Worm (Caenorhabditis elegans) whole organism, early embryonic: ENCODE data around the gene ucr-1.
A peak's percentile ranks its signal among the peaks of the same experiment; 100 is the strongest.

ENCODE experiments used
- B0310.2 ChIP-seq: sonication (generic microtip); optimal IDR thresholded peaks from 2 replicates; lab custom pipeline; 2016; ENCODE audit warnings: mild to moderate bottlenecking, missing genetic modification characterization, missing compliant biosample characterization
- F13C5.2 ChIP-seq: sonication (generic microtip); optimal IDR thresholded peaks from 2 replicates; lab custom pipeline; 2017; ENCODE audit warnings: mild to moderate bottlenecking, missing genetic modification characterization, inconsistent platforms, missing compliant biosample characterization
- aly-1 ChIP-seq: sonication (generic microtip); optimal IDR thresholded peaks from 2 replicates; lab custom pipeline; 2016; ENCODE audit warnings: missing genetic modification characterization, missing compliant biosample characterization
- ama-1 ChIP-seq: fragments of 150-350 bp; optimal IDR thresholded peaks from 2 replicates; lab custom pipeline; 2014
- ceh-13 ChIP-seq: fragments of 200-800 bp; sonication (Bioruptor generic); optimal IDR thresholded peaks from 2 replicates; lab custom pipeline; 2018; ENCODE audit warnings: mild to moderate bottlenecking, missing genetic modification characterization, missing compliant biosample characterization
- ceh-36 ChIP-seq: sonication (generic microtip); optimal IDR thresholded peaks from 2 replicates; lab custom pipeline; 2016; ENCODE audit warnings: missing genetic modification characterization, inconsistent platforms, missing compliant biosample characterization
- ets-7 ChIP-seq: sonication (generic microtip); optimal IDR thresholded peaks from 2 replicates; lab custom pipeline; 2016; ENCODE audit warnings: missing genotype, missing genetic modification characterization, missing compliant biosample characterization
- flt-1 ChIP-seq: fragments of 200-800 bp; sonication (Bioruptor generic); IDR thresholded peaks from 2 replicates; pipeline ENCODE4 v1.3.6; 2022; ENCODE audit warnings: missing genetic modification characterization, missing compliant biosample characterization
- hmbx-1 ChIP-seq: sonication (generic microtip); optimal IDR thresholded peaks from 2 replicates; lab custom pipeline; 2016; ENCODE audit warnings: mild to moderate bottlenecking, missing genetic modification characterization, missing compliant biosample characterization
- hmg-4 ChIP-seq: fragments of 200-800 bp; sonication (Bioruptor generic); optimal IDR thresholded peaks from 2 replicates; lab custom pipeline; 2018; ENCODE audit warnings: mild to moderate bottlenecking, missing genetic modification characterization, missing compliant biosample characterization
- hnd-1 ChIP-seq: sonication (generic microtip); optimal IDR thresholded peaks from 2 replicates; lab custom pipeline; 2016; ENCODE audit warnings: missing genetic modification characterization, missing compliant biosample characterization
- pes-1 ChIP-seq: fragments of 200-800 bp; sonication (Bioruptor generic); IDR thresholded peaks from 2 replicates; pipeline ENCODE4 v1.3.6; 2022; ENCODE audit warnings: missing genetic modification reagents, missing genetic modification characterization, missing compliant biosample characterization
- scrt-1 ChIP-seq: fragments of 200-800 bp; sonication (Bioruptor generic); IDR thresholded peaks from 2 replicates; pipeline ENCODE4 v1.3.6; 2022; ENCODE audit warnings: missing genetic modification characterization, missing compliant biosample characterization
- sea-1 ChIP-seq: fragments of 200-800 bp; sonication (Bioruptor generic); conservative IDR thresholded peaks from 2 replicates; pipeline ENCODE4 v1.3.6; 2022; ENCODE audit warnings: missing genetic modification characterization, missing compliant biosample characterization
- tbx-11 ChIP-seq: fragments of 200-800 bp; sonication (Bioruptor generic); IDR thresholded peaks from 2 replicates; pipeline ENCODE4 v1.3.6; 2022; ENCODE audit warnings: missing genetic modification characterization, missing compliant biosample characterization
- tbx-37 ChIP-seq: fragments of 200-800 bp; sonication (Bioruptor generic); conservative IDR thresholded peaks from 2 replicates; pipeline ENCODE4 v1.3.6; 2022; ENCODE audit warnings: missing genetic modification reagents, missing genetic modification characterization, missing compliant biosample characterization
- tra-4 ChIP-seq: sonication (generic microtip); optimal IDR thresholded peaks from 2 replicates; lab custom pipeline; 2017; ENCODE audit warnings: missing genetic modification characterization, missing compliant biosample characterization

ucr-1 gene

DNA sequence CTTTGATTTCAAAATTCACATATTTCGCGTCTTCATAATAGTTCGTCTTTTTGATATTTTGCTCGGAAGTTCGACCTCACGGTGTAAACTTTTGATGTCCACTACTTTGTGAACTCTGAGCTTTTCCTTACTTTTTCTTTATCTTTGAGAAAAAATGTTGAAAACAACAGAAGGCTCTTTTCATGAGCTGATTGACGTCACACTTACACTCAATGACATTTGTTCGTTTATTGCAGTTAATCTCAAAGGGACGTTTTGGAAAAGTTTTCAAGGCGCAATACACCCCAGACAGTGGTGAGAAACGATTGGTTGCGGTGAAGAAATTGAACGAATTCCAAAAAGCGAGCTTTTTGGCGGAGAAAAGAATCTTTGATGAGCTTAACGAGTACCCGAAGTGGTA lies 37.3 kb downstream of the ucr-1 start:
- no peak for TF ChIP-seq pes-1 (GFP tag; lab: Robert Waterston, UW)
- TF ChIP-seq hnd-1 = no peak
- TF ChIP-seq flt-1 = no peak
- TF ChIP-seq aly-1 = no peak
- no peak for TF ChIP-seq hmg-4
- TF ChIP-seq hmbx-1 (tag; lab: Kevin White, UChicago) = no peak
- TF ChIP-seq F13C5.2 (tag; lab: Kevin White, UChicago) = no peak

DNA sequence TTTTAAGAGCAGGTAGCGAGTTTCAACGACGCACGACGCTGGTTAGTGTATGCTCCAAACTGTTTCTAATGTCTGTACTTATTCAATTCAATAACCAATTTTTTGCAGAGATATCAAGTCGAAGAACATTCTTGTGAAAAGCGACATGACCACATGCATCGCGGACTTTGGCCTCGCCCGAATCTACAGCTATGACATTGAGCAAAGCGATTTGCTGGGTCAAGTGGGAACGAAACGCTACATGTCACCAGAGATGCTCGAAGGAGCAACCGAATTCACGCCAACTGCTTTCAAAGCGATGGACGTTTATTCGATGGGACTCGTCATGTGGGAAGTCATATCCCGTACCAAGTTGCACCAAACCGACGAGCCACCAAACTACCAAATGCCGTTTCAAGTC lies 38.4 kb downstream of the ucr-1 start:
- no peak for TF ChIP-seq ceh-13
- TF ChIP-seq tbx-11 (GFP tag; lab: Robert Waterston, UW) = no peak
- no peak for TF ChIP-seq aly-1
- no peak for TF ChIP-seq tbx-37 (GFP tag; lab: Robert Waterston, UW)
- no peak for TF ChIP-seq ama-1 (lab: Kevin White, UChicago)
- no peak for TF ChIP-seq flt-1
- TF ChIP-seq ets-7 (tag; lab: Kevin White, UChicago) = no peak
- TF ChIP-seq sea-1 (GFP tag; lab: Robert Waterston, UW) = no peak
- TF ChIP-seq hnd-1 = no peak
- TF ChIP-seq hmbx-1 (tag; lab: Kevin White, UChicago) = no peak
- no peak for TF ChIP-seq tra-4 (tag; lab: Kevin White, UChicago)
- no peak for TF ChIP-seq B0310.2 (tag; lab: Kevin White, UChicago)
- no peak for TF ChIP-seq hmg-4
- no peak for TF ChIP-seq F13C5.2 (tag; lab: Kevin White, UChicago)
- no peak for TF ChIP-seq scrt-1
- TF ChIP-seq ceh-36 (tag; lab: Kevin White, UChicago) = no peak
- no peak for TF ChIP-seq pes-1 (GFP tag; lab: Robert Waterston, UW)

DNA sequence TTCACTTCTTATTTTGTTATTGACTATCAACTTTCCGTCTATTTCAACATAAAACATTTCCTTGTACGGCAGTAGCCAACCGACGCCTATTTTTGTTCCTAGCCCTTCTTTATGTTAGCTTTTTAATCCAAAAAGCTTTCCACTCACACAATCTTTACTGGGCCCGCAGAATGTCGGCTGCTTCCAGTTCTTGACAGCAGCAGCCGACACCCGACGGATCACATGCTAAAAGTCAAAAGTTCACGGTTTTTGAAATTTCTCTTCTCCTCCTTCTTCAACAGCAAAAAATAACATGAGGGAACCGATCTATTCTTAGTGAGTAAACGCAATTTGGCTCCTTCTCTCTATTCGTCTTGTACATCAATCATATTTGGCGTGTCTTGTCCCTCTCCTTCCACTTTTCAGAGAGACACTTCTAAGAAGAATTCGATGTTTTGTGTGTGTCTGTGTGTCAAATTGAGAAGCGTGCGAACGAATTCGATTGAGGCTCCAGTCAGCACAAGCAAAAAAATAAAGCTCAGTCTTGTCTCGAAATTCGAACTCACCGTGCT lies 40.6 kb downstream of the ucr-1 start:
- TF ChIP-seq hmg-4 = no peak

ce11 chrIII:5634509-5634908 lies 42.6 kb downstream of the ucr-1 start:
- TF ChIP-seq flt-1 (no peak), tbx-11 (GFP tag; lab: Robert Waterston, UW) (no peak), tbx-37 (GFP tag; lab: Robert Waterston, UW) (no peak), hmbx-1 (tag; lab: Kevin White, UChicago) (no peak), hmg-4 (no peak), ets-7 (tag; lab: Kevin White, UChicago) (no peak), ama-1 (lab: Kevin White, UChicago) (no peak)

- TF ChIP-seq B0310.2 (tag; lab: Kevin White, UChicago) (no peak), aly-1 (no peak), tbx-37 (GFP tag; lab: Robert Waterston, UW) (no peak)
Measured at ce11 chrIII:5635179-5635578, 43.2 kb downstream of the ucr-1 start, which contains the start of gene ckk-1. Gene ckk-1, plus strand, starts transcription at chrIII:5635479.

DNA sequence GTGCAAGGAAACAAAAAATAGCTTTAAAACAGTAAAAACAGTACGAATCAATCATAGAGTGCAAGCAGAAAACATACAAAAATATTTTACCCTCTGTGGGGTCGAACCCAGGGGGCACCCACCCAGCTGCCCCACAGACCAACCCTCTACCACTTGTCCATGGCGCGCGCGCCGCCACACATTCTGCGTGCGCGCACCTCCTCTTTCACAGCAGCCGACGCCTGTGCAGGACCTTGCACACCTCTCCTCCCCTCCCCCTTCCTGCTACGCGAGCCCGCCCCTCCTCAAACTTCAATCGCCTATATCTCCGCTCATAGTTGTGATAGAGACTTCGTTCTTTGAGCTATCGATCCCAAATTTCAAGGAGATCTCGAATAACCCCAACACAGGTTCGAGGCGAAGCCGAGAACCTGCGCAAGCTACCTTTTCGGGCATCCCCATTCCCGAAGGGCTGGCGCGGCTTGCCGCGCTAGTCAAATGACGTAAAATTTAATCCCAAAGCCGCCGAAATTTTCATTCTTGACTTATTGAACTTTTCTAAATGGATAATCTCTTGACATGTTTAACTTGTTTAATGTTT lies 45.5 kb downstream of the ucr-1 start:
- TF ChIP-seq hmg-4 = peak; percentile 5
- TF ChIP-seq sea-1 (GFP tag; lab: Robert Waterston, UW) = 0 out of 2 replicates have a peak, but pooled peaks have one; percentile 65
- TF ChIP-seq tbx-11 (GFP tag; lab: Robert Waterston, UW) = 0 out of 2 replicates have a peak, but pooled peaks have one; percentile 41

ce11 chrIII:5639893-5640292 lies 48.0 kb downstream of the ucr-1 start:
- TF ChIP-seq ama-1 (lab: Kevin White, UChicago) (no peak), tbx-11 (GFP tag; lab: Robert Waterston, UW) (no peak), ets-7 (tag; lab: Kevin White, UChicago) (no peak), tbx-37 (GFP tag; lab: Robert Waterston, UW) (no peak), flt-1 (no peak), sea-1 (GFP tag; lab: Robert Waterston, UW) (no peak), hmbx-1 (tag; lab: Kevin White, UChicago) (no peak), aly-1 (no peak), hmg-4 (no peak), ceh-36 (tag; lab: Kevin White, UChicago) (no peak), pes-1 (GFP tag; lab: Robert Waterston, UW) (no peak), hnd-1 (no peak), F13C5.2 (tag; lab: Kevin White, UChicago) (no peak), tra-4 (tag; lab: Kevin White, UChicago) (no peak), ceh-13 (no peak), B0310.2 (tag; lab: Kevin White, UChicago) (no peak), scrt-1 (no peak)

- no peak for TF ChIP-seq F13C5.2 (tag; lab: Kevin White, UChicago)
- no peak for TF ChIP-seq tra-4 (tag; lab: Kevin White, UChicago)
- TF ChIP-seq ceh-13 = no peak
- TF ChIP-seq flt-1 = no peak
- TF ChIP-seq ceh-36 (tag; lab: Kevin White, UChicago) = no peak
- no peak for TF ChIP-seq hnd-1
- no peak for TF ChIP-seq ama-1 (lab: Kevin White, UChicago)
- no peak for TF ChIP-seq hmbx-1 (tag; lab: Kevin White, UChicago)
- TF ChIP-seq pes-1 (GFP tag; lab: Robert Waterston, UW) = no peak
- TF ChIP-seq tbx-11 (GFP tag; lab: Robert Waterston, UW) = no peak
- no peak for TF ChIP-seq B0310.2 (tag; lab: Kevin White, UChicago)
- no peak for TF ChIP-seq sea-1 (GFP tag; lab: Robert Waterston, UW)
- TF ChIP-seq aly-1 = no peak
- no peak for TF ChIP-seq tbx-37 (GFP tag; lab: Robert Waterston, UW)
Measured at ce11 chrIII:5642692-5643091, 50.8 kb downstream of the ucr-1 start.
